Worm (Caenorhabditis elegans) whole organism, L4 larva: Measurements from ENCODE around the gene mrps-28.

Experiments
- T26A8.4 ChIP-seq: fragments of 200-800 bp; sonication (Bioruptor generic); IDR thresholded peaks from 2 replicates; pipeline ENCODE4 v1.3.6; 2022; ENCODE audit warnings: missing genetic modification characterization, missing compliant biosample characterization
- ceh-62 ChIP-seq: sonication (generic microtip); optimal IDR thresholded peaks from 2 replicates; lab custom pipeline; 2017; ENCODE audit warnings: missing biosample characterization, missing genetic modification characterization
- ctbp-1 ChIP-seq: fragments of 200-800 bp; sonication (Bioruptor generic); IDR thresholded peaks from 2 replicates; pipeline ENCODE4 v1.3.6; 2022; ENCODE audit warnings: missing genetic modification reagents, missing genetic modification characterization, missing compliant biosample characterization
- duxl-1 ChIP-seq: sonication (generic microtip); optimal IDR thresholded peaks from 2 replicates; lab custom pipeline; 2016; ENCODE audit warnings: mild to moderate bottlenecking, missing genetic modification characterization, moderate library complexity, missing compliant biosample characterization; ENCODE audit not compliant: poor library complexity
- fkh-10 ChIP-seq: fragments of 150-350 bp; optimal IDR thresholded peaks from 2 replicates; lab custom pipeline; 2014; ENCODE audit warnings: missing biosample characterization, missing genetic modification reagents, missing genetic modification characterization
- mdt-29 ChIP-seq: fragments of 200-800 bp; sonication (Bioruptor generic); IDR thresholded peaks from 2 replicates; pipeline ENCODE4 v1.3.6; 2022; ENCODE audit warnings: missing genetic modification reagents, missing genetic modification characterization, missing compliant biosample characterization
- nhr-11 ChIP-seq: fragments of 150-350 bp; optimal IDR thresholded peaks from 2 replicates; lab custom pipeline; 2014; ENCODE audit warnings: missing biosample characterization, missing genetic modification characterization
- nhr-48 ChIP-seq: sonication (generic microtip); optimal IDR thresholded peaks from 2 replicates; lab custom pipeline; 2016; ENCODE audit warnings: mild to moderate bottlenecking, missing genetic modification characterization, missing compliant biosample characterization
- nhr-77 ChIP-seq: fragments of 150-350 bp; optimal IDR thresholded peaks from 2 replicates; lab custom pipeline; 2014; ENCODE audit warnings: missing biosample characterization, missing genetic modification characterization
- snpc-4 ChIP-seq: fragments of 150-350 bp; optimal IDR thresholded peaks from 2 replicates; lab custom pipeline; 2014; ENCODE audit warnings: missing biosample characterization, missing genetic modification characterization
- zag-1 ChIP-seq: fragments of 150-350 bp; optimal IDR thresholded peaks from 2 replicates; lab custom pipeline; 2014; ENCODE audit warnings: missing biosample characterization, missing genetic modification characterization

- no peak for TF ChIP-seq zag-1 (tag; lab: Kevin White, UChicago)
- TF ChIP-seq duxl-1 (tag; lab: Kevin White, UChicago), result no peak
- TF ChIP-seq nhr-11 (tag; lab: Kevin White, UChicago), result no peak
- TF ChIP-seq nhr-77 (tag; lab: Kevin White, UChicago), result no peak
- TF ChIP-seq nhr-48 (tag; lab: Kevin White, UChicago), result no peak
- no peak for TF ChIP-seq ctbp-1 (GFP tag; lab: Robert Waterston, UW)
- TF ChIP-seq mdt-29, result no peak
- TF ChIP-seq snpc-4 (tag; lab: Kevin White, UChicago), result no peak
- no peak for TF ChIP-seq T26A8.4 (GFP tag; lab: Robert Waterston, UW)
- TF ChIP-seq ceh-62 (tag; lab: Kevin White, UChicago), result no peak
- no peak for TF ChIP-seq fkh-10 (GFP tag; lab: Kevin White, UChicago)
Measured at ce11 chrV:19625719-19626118, 18.3 kb upstream of the mrps-28 start.
